Worm (Caenorhabditis elegans) whole organism, young adult: ENCODE data around the gene ptr-19.

Experiments
- B0019.2 ChIP-seq: fragments of 200-800 bp; sonication (Bioruptor generic); conservative IDR thresholded peaks from 2 replicates; pipeline ENCODE4 v1.3.6; 2022; ENCODE audit warnings: missing genetic modification reagents, missing genetic modification characterization, missing compliant biosample characterization
- B0261.1 ChIP-seq: sonication (generic microtip); optimal IDR thresholded peaks from 2 replicates; lab custom pipeline; 2016; ENCODE audit warnings: mild to moderate bottlenecking, missing genetic modification characterization, moderate library complexity, missing compliant biosample characterization
- C06A6.2 ChIP-seq: fragments of 200-800 bp; sonication (Bioruptor generic); conservative IDR thresholded peaks from 2 replicates; pipeline ENCODE4 v1.3.6; 2022; ENCODE audit warnings: missing genetic modification characterization, missing compliant biosample characterization
- C17E4.6 ChIP-seq: fragments of 200-800 bp; sonication (Bioruptor generic); IDR thresholded peaks from 2 replicates; pipeline ENCODE4 v1.3.6; 2022; ENCODE audit warnings: missing genetic modification reagents, missing genetic modification characterization, missing compliant biosample characterization
- F22D6.2 ChIP-seq: sonication (generic microtip); optimal IDR thresholded peaks from 2 replicates; lab custom pipeline; 2016; ENCODE audit warnings: mild to moderate bottlenecking, missing genetic modification characterization, missing compliant biosample characterization
- F37B4.10 ChIP-seq: fragments of 200-800 bp; sonication (Bioruptor generic); IDR thresholded peaks from 2 replicates; pipeline ENCODE4 v1.3.6; 2022; ENCODE audit warnings: missing genetic modification characterization, missing compliant biosample characterization
- F52B5.7 ChIP-seq: sonication (generic microtip); optimal IDR thresholded peaks from 2 replicates; lab custom pipeline; 2016; ENCODE audit warnings: mild to moderate bottlenecking, missing genetic modification characterization, missing compliant biosample characterization
- K12H6.12 ChIP-seq: fragments of 200-800 bp; sonication (Bioruptor generic); optimal IDR thresholded peaks from 2 replicates; lab custom pipeline; 2018; ENCODE audit warnings: mild to moderate bottlenecking, missing genetic modification characterization, missing compliant biosample characterization
- Y53G8AR.9 ChIP-seq: fragments of 200-800 bp; sonication (Bioruptor generic); conservative IDR thresholded peaks from 2 replicates; pipeline ENCODE4 v1.3.6; 2022; ENCODE audit warnings: missing genetic modification reagents, missing genetic modification characterization, missing compliant biosample characterization
- Y56A3A.18 ChIP-seq: fragments of 200-800 bp; sonication (Bioruptor generic); IDR thresholded peaks from 2 replicates; pipeline ENCODE4 v1.3.6; 2022; ENCODE audit warnings: missing genetic modification reagents, missing genetic modification characterization, missing compliant biosample characterization
- ama-1 ChIP-seq, 3 experiments: fragments of 150-350 bp in 1 of 3; sonication (generic microtip) in 2 of 3; optimal IDR thresholded peaks; 2 replicates each; lab custom pipeline; 2014 to 2018; ENCODE audit warnings: missing biosample characterization in 2 of 3, missing genetic modification characterization in 2 of 3, missing genetic modification reagents in 2 of 3
- athp-1 ChIP-seq: sonication (generic microtip); optimal IDR thresholded peaks from 2 replicates; lab custom pipeline; 2017; ENCODE audit warnings: mild to moderate bottlenecking, missing genetic modification characterization, missing compliant biosample characterization
- attf-3 ChIP-seq: fragments of 200-800 bp; sonication (Bioruptor generic); conservative IDR thresholded peaks from 2 replicates; pipeline ENCODE4 v1.3.6; 2022; ENCODE audit warnings: missing genetic modification reagents, missing genetic modification characterization, missing compliant biosample characterization
- attf-5 ChIP-seq: fragments of 200-800 bp; sonication (Bioruptor generic); optimal IDR thresholded peaks from 2 replicates; lab custom pipeline; 2018; ENCODE audit warnings: mild to moderate bottlenecking, missing genetic modification characterization, missing compliant biosample characterization
- bed-2 ChIP-seq: fragments of 200-800 bp; sonication (Bioruptor generic); IDR thresholded peaks from 2 replicates; pipeline ENCODE4 v1.3.6; 2022; ENCODE audit warnings: missing genetic modification reagents, missing genetic modification characterization, missing compliant biosample characterization
- ccch-3 ChIP-seq: fragments of 200-800 bp; sonication (Bioruptor generic); optimal IDR thresholded peaks from 2 replicates; lab custom pipeline; 2018; ENCODE audit warnings: mild to moderate bottlenecking, missing genetic modification characterization, missing compliant biosample characterization
- cebp-1 ChIP-seq, 2 experiments: fragments of 200-800 bp in 1 of 2; sonication (Bioruptor generic) in 1 of 2; sonication (generic microtip) in 1 of 2; IDR thresholded peaks in 1 of 2; optimal IDR thresholded peaks in 1 of 2; 2 replicates each; pipeline versions ENCODE4 v1.3.6 to Lab custom; 2017 to 2022; ENCODE audit warnings: missing compliant biosample characterization in 2 of 2, missing genetic modification characterization in 2 of 2, mild to moderate bottlenecking in 1 of 2, missing genetic modification reagents in 1 of 2, moderate library complexity in 1 of 2
- cebp-2 ChIP-seq: fragments of 200-800 bp; sonication (Bioruptor generic); IDR thresholded peaks from 2 replicates; pipeline ENCODE4 v1.3.6; 2022; ENCODE audit warnings: missing genetic modification characterization, missing compliant biosample characterization
- ceh-40 ChIP-seq: fragments of 200-800 bp; sonication (Bioruptor generic); IDR thresholded peaks from 2 replicates; pipeline ENCODE4 v1.3.6; 2022; ENCODE audit warnings: missing genetic modification characterization, missing compliant biosample characterization
- chd-7 ChIP-seq: sonication (generic microtip); optimal IDR thresholded peaks from 2 replicates; lab custom pipeline; 2016; ENCODE audit warnings: mild to moderate bottlenecking, missing genetic modification characterization, moderate library complexity, missing compliant biosample characterization
- dox-1 ChIP-seq: fragments of 200-800 bp; sonication (Bioruptor generic); IDR thresholded peaks from 2 replicates; pipeline ENCODE4 v1.3.6; 2022; ENCODE audit warnings: missing genetic modification reagents, missing genetic modification characterization, missing compliant biosample characterization
- egrh-3 ChIP-seq: fragments of 200-800 bp; sonication (Bioruptor generic); IDR thresholded peaks from 2 replicates; pipeline ENCODE4 v1.3.6; 2022; ENCODE audit warnings: missing genetic modification reagents, missing genetic modification characterization, missing compliant biosample characterization
- ekl-4 ChIP-seq: fragments of 200-800 bp; sonication (Bioruptor generic); IDR thresholded peaks from 2 replicates; pipeline ENCODE4 v1.3.6; 2022; ENCODE audit warnings: missing genetic modification reagents, missing genetic modification characterization, missing compliant biosample characterization
- fkh-3 ChIP-seq: sonication (generic microtip); optimal IDR thresholded peaks from 2 replicates; lab custom pipeline; 2016; ENCODE audit warnings: mild to moderate bottlenecking, missing genetic modification characterization, missing compliant biosample characterization
- him-1 ChIP-seq: sonication (generic microtip); optimal IDR thresholded peaks from 2 replicates; lab custom pipeline; 2016; ENCODE audit warnings: missing genotype, missing genetic modification reagents, missing genetic modification characterization, missing compliant biosample characterization
- hrde-1 ChIP-seq: sonication (generic microtip); optimal IDR thresholded peaks from 2 replicates; lab custom pipeline; 2016; ENCODE audit warnings: missing genetic modification characterization, mild to moderate bottlenecking, missing compliant biosample characterization, moderate library complexity, missing genotype, missing genetic modification reagents, borderline replicate concordance
- let-607 ChIP-seq, 2 experiments: fragments of 200-800 bp in 1 of 2; sonication (Bioruptor generic) in 1 of 2; sonication (generic microtip) in 1 of 2; optimal IDR thresholded peaks; 2 replicates each; lab custom pipeline; 2016 to 2018; ENCODE audit warnings: mild to moderate bottlenecking in 2 of 2, missing compliant biosample characterization in 2 of 2, missing genetic modification characterization in 2 of 2, moderate library complexity in 2 of 2, missing genotype in 1 of 2
- lin-35 ChIP-seq, 3 experiments: fragments of 150-350 bp in 2 of 3; sonication (generic microtip) in 1 of 3; optimal IDR thresholded peaks; 2 replicates each; lab custom pipeline; 2014 to 2018; ENCODE audit warnings: missing biosample characterization in 3 of 3, missing genetic modification characterization in 3 of 3, missing genetic modification reagents in 3 of 3
- lin-40 ChIP-seq: sonication (generic microtip); optimal IDR thresholded peaks from 2 replicates; lab custom pipeline; 2016; ENCODE audit warnings: missing genetic modification characterization, mild to moderate bottlenecking, missing compliant biosample characterization, missing genotype, missing genetic modification reagents
- lsl-1 ChIP-seq: fragments of 200-800 bp; sonication (Bioruptor generic); optimal IDR thresholded peaks from 2 replicates; lab custom pipeline; 2018; ENCODE audit warnings: mild to moderate bottlenecking, missing genetic modification characterization, moderate library complexity, missing compliant biosample characterization
- madf-10 ChIP-seq: sonication (generic microtip); optimal IDR thresholded peaks from 2 replicates; lab custom pipeline; 2016; ENCODE audit warnings: mild to moderate bottlenecking, missing genetic modification characterization, missing compliant biosample characterization
- mcd-1 ChIP-seq: fragments of 200-800 bp; sonication (Bioruptor generic); IDR thresholded peaks from 2 replicates; pipeline ENCODE4 v1.3.6; 2022; ENCODE audit warnings: missing genetic modification reagents, missing genetic modification characterization, missing compliant biosample characterization
- mxl-1 ChIP-seq: sonication (generic microtip); optimal IDR thresholded peaks from 2 replicates; lab custom pipeline; 2016; ENCODE audit warnings: missing genetic modification characterization, missing compliant biosample characterization
- nfyb-1 ChIP-seq: fragments of 200-800 bp; sonication (Bioruptor generic); IDR thresholded peaks from 2 replicates; pipeline ENCODE4 v1.3.6; 2022; ENCODE audit warnings: missing genetic modification reagents, missing genetic modification characterization, missing compliant biosample characterization
- nhr-80 ChIP-seq: sonication (generic microtip); optimal IDR thresholded peaks from 2 replicates; lab custom pipeline; 2016; ENCODE audit warnings: missing genetic modification characterization, missing compliant biosample characterization
- nhr-90 ChIP-seq: sonication (generic microtip); optimal IDR thresholded peaks from 2 replicates; lab custom pipeline; 2016; ENCODE audit warnings: missing genotype, mild to moderate bottlenecking, missing genetic modification characterization, missing compliant biosample characterization
- pbrm-1 ChIP-seq: fragments of 200-800 bp; sonication (Bioruptor generic); IDR thresholded peaks from 2 replicates; pipeline ENCODE4 v1.3.6; 2022; ENCODE audit warnings: missing genetic modification reagents, missing genetic modification characterization, missing compliant biosample characterization
- sdz-38 ChIP-seq: sonication (generic microtip); optimal IDR thresholded peaks from 2 replicates; lab custom pipeline; 2016; ENCODE audit warnings: missing genotype, missing genetic modification characterization, missing compliant biosample characterization
- snpc-1.1 ChIP-seq: sonication (generic microtip); optimal IDR thresholded peaks from 2 replicates; lab custom pipeline; 2017; ENCODE audit warnings: missing genetic modification characterization, mild to moderate bottlenecking, missing compliant biosample characterization, antibody characterized with exemption, moderate library complexity, missing genotype, missing genetic modification reagents; ENCODE audit not compliant: insufficient read depth
- snpc-4 ChIP-seq, 5 experiments: fragments of 150-350 bp in 1 of 5; sonication (generic microtip) in 4 of 5; optimal IDR thresholded peaks; 2 replicates each; lab custom pipeline; 2014 to 2018; ENCODE audit warnings: missing genetic modification characterization in 5 of 5, missing biosample characterization in 3 of 5, antibody characterized with exemption in 2 of 5, mild to moderate bottlenecking in 2 of 5, missing compliant biosample characterization in 2 of 5, missing genotype in 2 of 5, moderate library complexity in 2 of 5, missing genetic modification reagents in 1 of 5
- tbp1 ChIP-seq: fragments of 200-800 bp; sonication (Bioruptor generic); optimal IDR thresholded peaks from 2 replicates; lab custom pipeline; 2018; ENCODE audit warnings: mild to moderate bottlenecking, missing genetic modification characterization, missing compliant biosample characterization
- tlf-1 ChIP-seq: fragments of 200-800 bp; sonication (Bioruptor generic); optimal IDR thresholded peaks from 2 replicates; lab custom pipeline; 2018; ENCODE audit warnings: mild to moderate bottlenecking, missing genetic modification characterization, missing compliant biosample characterization
- zfh-2 ChIP-seq: fragments of 200-800 bp; sonication (Bioruptor generic); conservative IDR thresholded peaks from 2 replicates; pipeline ENCODE4 v1.3.6; 2022; ENCODE audit warnings: missing genetic modification reagents, missing genetic modification characterization, missing compliant biosample characterization
- ztf-18 ChIP-seq: sonication (generic microtip); optimal IDR thresholded peaks from 2 replicates; lab custom pipeline; 2016; ENCODE audit warnings: missing genotype, mild to moderate bottlenecking, missing genetic modification characterization, missing compliant biosample characterization
- ztf-22 ChIP-seq: fragments of 200-800 bp; sonication (Bioruptor generic); optimal IDR thresholded peaks from 2 replicates; lab custom pipeline; 2018; ENCODE audit warnings: mild to moderate bottlenecking, missing genetic modification characterization, moderate library complexity, missing compliant biosample characterization
- ztf-25 ChIP-seq: fragments of 200-800 bp; sonication (Bioruptor generic); IDR thresholded peaks from 2 replicates; pipeline ENCODE4 v1.3.6; 2022; ENCODE audit warnings: missing genetic modification reagents, missing genetic modification characterization, missing compliant biosample characterization
- ztf-26 ChIP-seq: sonication (generic microtip); optimal IDR thresholded peaks from 2 replicates; lab custom pipeline; 2017; ENCODE audit warnings: missing genetic modification characterization, missing compliant biosample characterization

ptr-19 gene

DNA sequence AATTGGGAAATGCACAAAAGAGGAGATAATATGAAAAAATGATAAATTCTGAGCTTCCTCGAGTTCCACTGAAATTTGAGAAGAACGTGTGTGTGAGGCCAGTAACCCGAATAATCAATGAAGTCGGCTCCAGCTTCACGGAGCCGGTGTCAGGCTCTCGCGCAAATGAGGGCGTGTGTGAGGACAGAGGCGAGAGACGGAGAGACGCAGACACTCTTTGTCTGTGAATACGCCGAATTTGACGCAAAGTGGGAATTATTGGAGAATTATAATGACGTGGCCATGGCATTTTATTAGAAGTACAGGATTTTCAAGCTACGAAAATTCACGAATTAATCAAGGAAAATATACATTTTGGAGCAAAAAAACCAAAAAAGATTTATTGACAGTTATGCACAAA, 41.8 kb upstream of the ptr-19 start:
- TF ChIP-seq chd-7 (tag; lab: Kevin White, UChicago) (peak; percentile 27), tbp1 (no peak), F37B4.10 (GFP tag; lab: Robert Waterston, UW) (no peak), B0261.1 (tag; lab: Kevin White, UChicago) (no peak), egrh-3 (no peak), mcd-1 (GFP tag; lab: Robert Waterston, UW) (peak; percentile 62), dox-1 (peak; percentile 51; the same call in 1 of the 2 replicates), K12H6.12 (tag; lab: Kevin White, UChicago) (peak; percentile 53), F22D6.2 (tag; lab: Kevin White, UChicago) (no peak), snpc-4 (GFP tag; optimal IDR thresholded peaks at IDR 0.05; lab: Kevin White, UChicago) (no peak), snpc-4 (tag; optimal IDR thresholded peaks at IDR 0.05; lab: Kevin White, UChicago) (peak in 1 of 4 experiments; percentile 14), cebp-1 (GFP tag; IDR thresholded peaks at IDR 0.05; lab: Robert Waterston, UW) (no peak), cebp-1 (tag; optimal IDR thresholded peaks at IDR 0.05; lab: Kevin White, UChicago) (peak; percentile 48), sdz-38 (tag; lab: Kevin White, UChicago) (no peak), athp-1 (tag; lab: Kevin White, UChicago) (no peak), C17E4.6 (GFP tag; lab: Robert Waterston, UW) (no peak), nhr-80 (tag; lab: Kevin White, UChicago) (peak; percentile 45), cebp-2 (GFP tag; lab: Robert Waterston, UW) (no peak), B0019.2 (no peak), nhr-90 (tag; lab: Kevin White, UChicago) (no peak), bed-2 (GFP tag; lab: Robert Waterston, UW) (no peak), lin-40 (tag; lab: Kevin White, UChicago) (peak; percentile 37), snpc-1.1 (tag; lab: Kevin White, UChicago) (no peak), hrde-1 (tag; lab: Kevin White, UChicago) (no peak), lin-35 (GFP tag; optimal IDR thresholded peaks at IDR 0.05; lab: Kevin White, UChicago) (peak in 1 of 3 experiments; percentile 34), ama-1 (optimal IDR thresholded peaks at IDR 0.05; lab: Kevin White, UChicago) (no peak), ama-1 (GFP tag; optimal IDR thresholded peaks at IDR 0.05; lab: Kevin White, UChicago) (peak in 1 of 2 experiments; percentile 7), him-1 (tag; lab: Kevin White, UChicago) (no peak), mxl-1 (tag; lab: Kevin White, UChicago) (no peak), Y53G8AR.9 (GFP tag; lab: Robert Waterston, UW) (0 out of 2 replicates have a peak, but pooled peaks have one; percentile 20), Y56A3A.18 (GFP tag; lab: Robert Waterston, UW) (no peak), pbrm-1 (GFP tag; lab: Robert Waterston, UW) (peak; percentile 55), ztf-18 (tag; lab: Kevin White, UChicago) (peak; percentile 27), ekl-4 (no peak), ccch-3 (GFP tag; lab: Kevin White, UChicago) (no peak), ceh-40 (no peak), madf-10 (tag; lab: Kevin White, UChicago) (peak; percentile 30), ztf-25 (GFP tag; lab: Robert Waterston, UW) (0 out of 2 replicates have a peak, but pooled peaks have one; percentile 34), let-607 (tag; optimal IDR thresholded peaks at IDR 0.05; lab: Kevin White, UChicago) (peak; percentile 65 to 80), lsl-1 (GFP tag; lab: Kevin White, UChicago) (no peak), C06A6.2 (GFP tag; lab: Robert Waterston, UW) (no peak), ztf-26 (tag; lab: Kevin White, UChicago) (no peak), attf-3 (GFP tag; lab: Robert Waterston, UW) (no peak), tlf-1 (GFP tag; lab: Kevin White, UChicago) (no peak), F52B5.7 (tag; lab: Kevin White, UChicago) (no peak), nfyb-1 (GFP tag; lab: Robert Waterston, UW) (peak; percentile 39; the same call in 1 of the 2 replicates), fkh-3 (no peak), attf-5 (GFP tag; lab: Kevin White, UChicago) (peak; percentile 78), ztf-22 (GFP tag; lab: Kevin White, UChicago) (no peak), zfh-2 (GFP tag; lab: Robert Waterston, UW) (peak; percentile 61)
